Worm (Caenorhabditis elegans) whole organism, L4 larva: ENCODE data around the gene cal-7.

ENCODE experiments used
- F10B5.3 ChIP-seq: sonication (generic microtip); optimal IDR thresholded peaks from 2 replicates; lab custom pipeline; 2016; ENCODE audit warnings: mild to moderate bottlenecking, missing genetic modification characterization, missing compliant biosample characterization
- R02D3.7 ChIP-seq: fragments of 150-350 bp; sonication (generic microtip); optimal IDR thresholded peaks from 3 replicates; lab custom pipeline; 2014; ENCODE audit warnings: missing biosample characterization, missing genetic modification characterization
- ZK546.5 ChIP-seq, 2 experiments: sonication (generic microtip); optimal IDR thresholded peaks; 2 replicates each; lab custom pipeline; 2017; ENCODE audit warnings: missing biosample characterization in 2 of 2, missing genetic modification characterization in 2 of 2
- aha-1 ChIP-seq: fragments of 150-350 bp; peaks from one replicate; lab custom pipeline; 2014; ENCODE audit warnings: missing biosample characterization, missing genetic modification characterization
- ama-1 ChIP-seq: fragments of 150-350 bp; optimal IDR thresholded peaks from 2 replicates; lab custom pipeline; 2014; ENCODE audit warnings: inconsistent platforms, mixed read lengths
- arid-1 ChIP-seq: fragments of 200-800 bp; sonication (Bioruptor generic); conservative IDR thresholded peaks from 2 replicates; pipeline ENCODE4 v1.3.6; 2022; ENCODE audit warnings: missing genetic modification reagents, missing genetic modification characterization, missing compliant biosample characterization
- ceh-32 ChIP-seq: sonication (generic microtip); optimal IDR thresholded peaks from 2 replicates; lab custom pipeline; 2016; ENCODE audit warnings: mild to moderate bottlenecking, missing genetic modification characterization, missing compliant biosample characterization; ENCODE audit not compliant: poor library complexity
- ctbp-1 ChIP-seq: fragments of 200-800 bp; sonication (Bioruptor generic); IDR thresholded peaks from 2 replicates; pipeline ENCODE4 v1.3.6; 2022; ENCODE audit warnings: missing genetic modification reagents, missing genetic modification characterization, missing compliant biosample characterization
- daf-16 ChIP-seq, 3 experiments: sonication (generic microtip); optimal IDR thresholded peaks; 2 replicates each; lab custom pipeline; 2016 to 2017; ENCODE audit warnings: missing genetic modification characterization in 3 of 3, missing genetic modification reagents in 3 of 3, mild to moderate bottlenecking in 2 of 3, missing compliant biosample characterization in 2 of 3, missing biosample characterization in 1 of 3, moderate library complexity in 1 of 3
- daf-8 ChIP-seq: fragments of 200-800 bp; sonication (Bioruptor generic); IDR thresholded peaks from 2 replicates; pipeline ENCODE4 v1.3.6; 2022; ENCODE audit warnings: missing genetic modification characterization, missing compliant biosample characterization
- dmd-6 ChIP-seq: fragments of 200-800 bp; sonication (Bioruptor generic); IDR thresholded peaks from 2 replicates; pipeline ENCODE4 v1.3.6; 2022; ENCODE audit warnings: missing genetic modification reagents, missing genetic modification characterization, missing compliant biosample characterization
- dmd-8 ChIP-seq: fragments of 200-800 bp; sonication (Bioruptor generic); IDR thresholded peaks from 2 replicates; pipeline ENCODE4 v1.3.6; 2022; ENCODE audit warnings: missing genetic modification characterization, missing compliant biosample characterization
- dmd-9 ChIP-seq: fragments of 200-800 bp; sonication (Bioruptor generic); IDR thresholded peaks from 2 replicates; pipeline ENCODE4 v1.3.6; 2022; ENCODE audit warnings: missing genetic modification reagents, missing genetic modification characterization, missing compliant biosample characterization
- dpl-1 ChIP-seq: fragments of 150-350 bp; optimal IDR thresholded peaks from 2 replicates; lab custom pipeline; 2014; ENCODE audit warnings: missing biosample characterization, missing genetic modification reagents, missing genetic modification characterization
- duxl-1 ChIP-seq: sonication (generic microtip); optimal IDR thresholded peaks from 2 replicates; lab custom pipeline; 2016; ENCODE audit warnings: mild to moderate bottlenecking, missing genetic modification characterization, moderate library complexity, missing compliant biosample characterization; ENCODE audit not compliant: poor library complexity
- dve-1 ChIP-seq: sonication (generic microtip); optimal IDR thresholded peaks from 2 replicates; lab custom pipeline; 2017; ENCODE audit warnings: antibody characterized with exemption, mild to moderate bottlenecking, missing genetic modification characterization, missing compliant biosample characterization; ENCODE audit not compliant: insufficient read depth
- gei-8 ChIP-seq: fragments of 200-800 bp; sonication (Bioruptor generic); optimal IDR thresholded peaks from 2 replicates; lab custom pipeline; 2018; ENCODE audit warnings: mild to moderate bottlenecking, missing genetic modification characterization, missing compliant biosample characterization
- hlh-11 ChIP-seq: fragments of 200-800 bp; sonication (Bioruptor generic); optimal IDR thresholded peaks from 2 replicates; lab custom pipeline; 2018; ENCODE audit warnings: mild to moderate bottlenecking, missing genetic modification characterization, missing compliant biosample characterization
- hlh-30 ChIP-seq: sonication (generic microtip); optimal IDR thresholded peaks from 2 replicates; lab custom pipeline; 2017; ENCODE audit warnings: antibody characterized with exemption, mild to moderate bottlenecking, missing genetic modification characterization, missing compliant biosample characterization; ENCODE audit not compliant: insufficient read depth
- lsy-2 ChIP-seq, 2 experiments: fragments of 150-350 bp in 1 of 2; sonication (generic microtip) in 1 of 2; optimal IDR thresholded peaks; 2 replicates each; lab custom pipeline; 2014 to 2017; ENCODE audit warnings: missing biosample characterization in 2 of 2, missing genetic modification characterization in 2 of 2
- madf-9 ChIP-seq: fragments of 200-800 bp; sonication (Bioruptor generic); conservative IDR thresholded peaks from 2 replicates; pipeline ENCODE4 v1.3.6; 2022; ENCODE audit warnings: missing genetic modification reagents, missing genetic modification characterization, missing compliant biosample characterization
- mdl-1 ChIP-seq, 2 experiments: fragments of 150-350 bp in 1 of 2; sonication (generic microtip) in 1 of 2; optimal IDR thresholded peaks; 2 replicates each; lab custom pipeline; 2014 to 2017; ENCODE audit warnings: missing biosample characterization in 2 of 2, missing genetic modification characterization in 2 of 2
- mxl-2 ChIP-seq: fragments of 200-800 bp; sonication (Bioruptor generic); conservative IDR thresholded peaks from 2 replicates; pipeline ENCODE4 v1.3.6; 2022; ENCODE audit warnings: missing genetic modification reagents, missing genetic modification characterization, missing compliant biosample characterization
- mxl-3 ChIP-seq: fragments of 200-800 bp; sonication (Bioruptor generic); optimal IDR thresholded peaks from 2 replicates; lab custom pipeline; 2018; ENCODE audit warnings: mild to moderate bottlenecking, missing genetic modification characterization, missing compliant biosample characterization
- nhr-10 ChIP-seq: fragments of 150-350 bp; optimal IDR thresholded peaks from 2 replicates; lab custom pipeline; 2014; ENCODE audit warnings: missing biosample characterization, missing genetic modification characterization
- nhr-28 ChIP-seq: fragments of 150-350 bp; optimal IDR thresholded peaks from 2 replicates; lab custom pipeline; 2014; ENCODE audit warnings: missing biosample characterization, missing genetic modification characterization
- nhr-41 ChIP-seq: fragments of 200-800 bp; sonication (Bioruptor generic); IDR thresholded peaks from 2 replicates; pipeline ENCODE4 v1.3.6; 2022; ENCODE audit warnings: missing genetic modification reagents, missing genetic modification characterization, missing compliant biosample characterization
- nhr-42 ChIP-seq: fragments of 200-800 bp; sonication (Bioruptor generic); IDR thresholded peaks from 2 replicates; pipeline ENCODE4 v1.3.6; 2022; ENCODE audit warnings: missing genetic modification characterization, missing compliant biosample characterization
- nhr-77 ChIP-seq: fragments of 150-350 bp; optimal IDR thresholded peaks from 2 replicates; lab custom pipeline; 2014; ENCODE audit warnings: missing biosample characterization, missing genetic modification characterization
- php-3 ChIP-seq: fragments of 200-800 bp; sonication (Bioruptor generic); IDR thresholded peaks from 2 replicates; pipeline ENCODE4 v1.3.6; 2022; ENCODE audit warnings: missing genetic modification reagents, missing genetic modification characterization, missing compliant biosample characterization
- pqm-1 ChIP-seq: sonication (generic microtip); optimal IDR thresholded peaks from 2 replicates; lab custom pipeline; 2017; ENCODE audit warnings: missing biosample characterization, missing genetic modification characterization
- rbr-2 ChIP-seq: sonication (generic microtip); optimal IDR thresholded peaks from 2 replicates; lab custom pipeline; 2016; ENCODE audit warnings: missing genotype, missing genetic modification characterization, missing compliant biosample characterization
- saeg-2 ChIP-seq: fragments of 200-800 bp; sonication (Bioruptor generic); IDR thresholded peaks from 2 replicates; pipeline ENCODE4 v1.3.6; 2022; ENCODE audit warnings: missing genetic modification reagents, missing genetic modification characterization, missing compliant biosample characterization
- sdz-12 ChIP-seq: fragments of 200-800 bp; sonication (Bioruptor generic); optimal IDR thresholded peaks from 2 replicates; lab custom pipeline; 2018; ENCODE audit warnings: mild to moderate bottlenecking, missing genetic modification characterization, missing compliant biosample characterization
- spr-1 ChIP-seq: sonication (generic microtip); optimal IDR thresholded peaks from 2 replicates; lab custom pipeline; 2016; ENCODE audit warnings: mild to moderate bottlenecking, missing genetic modification characterization, missing compliant biosample characterization
- tra-1 ChIP-seq: fragments of 200-800 bp; sonication (Bioruptor generic); IDR thresholded peaks from 2 replicates; pipeline ENCODE4 v1.3.6; 2022; ENCODE audit warnings: missing genetic modification reagents, missing genetic modification characterization, missing compliant biosample characterization
- zfp-2 ChIP-seq: sonication (generic microtip); optimal IDR thresholded peaks from 2 replicates; lab custom pipeline; 2016; ENCODE audit warnings: mild to moderate bottlenecking, missing genetic modification characterization, missing compliant biosample characterization
- zfp-3 ChIP-seq: fragments of 200-800 bp; sonication (Bioruptor generic); conservative IDR thresholded peaks from 2 replicates; pipeline ENCODE4 v1.3.6; 2022; ENCODE audit warnings: missing genetic modification reagents, missing genetic modification characterization, missing compliant biosample characterization
- zip-11 ChIP-seq: fragments of 200-800 bp; sonication (Bioruptor generic); IDR thresholded peaks from 2 replicates; pipeline ENCODE4 v1.3.6; 2022; ENCODE audit warnings: missing genetic modification characterization, missing compliant biosample characterization
- zip-2 ChIP-seq: fragments of 150-350 bp; optimal IDR thresholded peaks from 2 replicates; lab custom pipeline; 2014; ENCODE audit warnings: missing biosample characterization, missing genetic modification characterization

The cal-7 gene

ce11 chrV:9716397-9716796 lies 17.5 kb upstream of the cal-7 start, which contains the start of gene str-188:
Gene str-188, plus strand, starts transcription at chrV:9716697.
- TF ChIP-seq ctbp-1 (no peak), ZK546.5 (tag; optimal IDR thresholded peaks at IDR 0.05; lab: Kevin White, UChicago) (no peak), nhr-10 (tag; lab: Kevin White, UChicago) (no peak), rbr-2 (no peak), nhr-42 (GFP tag; lab: Robert Waterston, UW) (no peak), nhr-77 (tag; lab: Kevin White, UChicago) (no peak), dmd-9 (GFP tag; lab: Robert Waterston, UW) (no peak), ceh-32 (tag; lab: Kevin White, UChicago) (no peak), duxl-1 (tag; lab: Kevin White, UChicago) (no peak), F10B5.3 (no peak), dve-1 (tag; lab: Kevin White, UChicago) (no peak), saeg-2 (GFP tag; lab: Robert Waterston, UW) (no peak), tra-1 (GFP tag; lab: Robert Waterston, UW) (no peak)

ce11 chrV:9724021-9724671 lies 9.8 kb upstream of the cal-7 start, which contains the start of gene slcr-46.3:
Gene slcr-46.3, minus strand, starts transcription at chrV:9724106.
- no peak for TF ChIP-seq daf-16 (GFP tag; optimal IDR thresholded peaks at IDR 0.05; lab: Kevin White, UChicago)
- peak; percentile 18 for TF ChIP-seq daf-16 (tag; optimal IDR thresholded peaks at IDR 0.05; lab: Kevin White, UChicago)
- TF ChIP-seq hlh-11 (tag; lab: Kevin White, UChicago), result peak; percentile 7
- TF ChIP-seq mdl-1 (tag; optimal IDR thresholded peaks at IDR 0.05; lab: Kevin White, UChicago), result peak in 1 of 2 experiments; percentile 51
- TF ChIP-seq hlh-30 (tag; lab: Kevin White, UChicago), result peak; percentile 38
- TF ChIP-seq gei-8 (GFP tag; lab: Kevin White, UChicago), result no peak
- TF ChIP-seq mxl-3 (GFP tag; lab: Kevin White, UChicago), result no peak
- TF ChIP-seq dve-1 (tag; lab: Kevin White, UChicago), result peak; percentile 23

ce11 chrV:9725719-9726118 lies 8.2 kb upstream of the cal-7 start:
- TF ChIP-seq sdz-12 (GFP tag; lab: Kevin White, UChicago) (no peak), zfp-3 (GFP tag; lab: Robert Waterston, UW) (no peak), hlh-11 (tag; lab: Kevin White, UChicago) (peak; percentile 44), pqm-1 (tag; lab: Kevin White, UChicago) (peak; percentile 65), daf-8 (no peak), nhr-28 (tag; lab: Kevin White, UChicago) (peak; percentile 29), dve-1 (tag; lab: Kevin White, UChicago) (peak; percentile 32), daf-16 (GFP tag; optimal IDR thresholded peaks at IDR 0.05; lab: Kevin White, UChicago) (no peak), daf-16 (tag; optimal IDR thresholded peaks at IDR 0.05; lab: Kevin White, UChicago) (peak; percentile 55), hlh-30 (tag; lab: Kevin White, UChicago) (peak; percentile 17), aha-1 (tag; lab: Kevin White, UChicago) (peak; percentile 38), arid-1 (no peak), dmd-6 (peak; percentile 30; the same call in 1 of the 2 replicates)

- TF ChIP-seq dmd-8 (no peak), dmd-9 (GFP tag; lab: Robert Waterston, UW) (no peak), pqm-1 (tag; lab: Kevin White, UChicago) (peak; percentile 27), dpl-1 (GFP tag; lab: Kevin White, UChicago) (peak; percentile 70), php-3 (no peak), tra-1 (GFP tag; lab: Robert Waterston, UW) (no peak), zip-2 (no peak), daf-8 (no peak), nhr-41 (GFP tag; lab: Robert Waterston, UW) (no peak), mxl-2 (no peak), spr-1 (tag; lab: Kevin White, UChicago) (no peak), lsy-2 (tag; optimal IDR thresholded peaks at IDR 0.05; lab: Kevin White, UChicago) (peak in 1 of 2 experiments; percentile 89), zfp-2 (tag; lab: Kevin White, UChicago) (no peak), ama-1 (no peak), madf-9 (GFP tag; lab: Robert Waterston, UW) (no peak), hlh-30 (tag; lab: Kevin White, UChicago) (peak; percentile 74), sdz-12 (GFP tag; lab: Kevin White, UChicago) (no peak), gei-8 (GFP tag; lab: Kevin White, UChicago) (no peak), R02D3.7 (no peak), zip-11 (no peak), nhr-77 (tag; lab: Kevin White, UChicago) (peak; percentile 66)
These were observed 4.3 kb upstream of the cal-7 start, which contains the start of the genes aagr-3 and drap-1 for ce11 chrV:9729462-9730162. Gene aagr-3, minus strand, starts transcription at chrV:9729512. Gene drap-1, plus strand, starts transcription at chrV:9730106.
